Worm (Caenorhabditis elegans): ENCODE results near the gene nhr-91.

nhr-91 gene

ce11 chrX:15309138-15309537 is at the start of gene nhr-91:
nhr-91 (plus strand) TSS chrX:15309369.
- TF ChIP-seq sea-1 (GFP tag; conservative IDR thresholded peaks at IDR 0.05), result no peak

ce11 chrX:15259947-15260687 is 49.1 kb upstream of the nhr-91 start, which contains the start of gene F46F2.3:
F46F2.3 (minus strand) TSS chrX:15260287.
- TF ChIP-seq hmg-4 (GFP tag; optimal IDR thresholded peaks at IDR 0.05) (no peak), sea-1 (GFP tag; conservative IDR thresholded peaks at IDR 0.05) (no peak), hnd-1 (tag; optimal IDR thresholded peaks at IDR 0.05) (no peak), tbx-11 (GFP tag; IDR thresholded peaks at IDR 0.05) (no peak), pes-1 (GFP tag; IDR thresholded peaks at IDR 0.05) (no peak), ama-1 (optimal IDR thresholded peaks at IDR 0.05) (no peak), flt-1 (GFP tag; IDR thresholded peaks at IDR 0.05) (no peak), scrt-1 (GFP tag; IDR thresholded peaks at IDR 0.05) (no peak), tra-4 (tag; optimal IDR thresholded peaks at IDR 0.05) (no peak), tbx-37 (GFP tag; conservative IDR thresholded peaks at IDR 0.05) (no peak), B0310.2 (tag; optimal IDR thresholded peaks at IDR 0.05) (no peak)

ce11 chrX:15262423-15262822 is 46.7 kb upstream of the nhr-91 start, which contains the start of gene F46F2.5:
F46F2.5 (plus strand) TSS chrX:15262723.
- TF ChIP-seq hnd-1 (tag; optimal IDR thresholded peaks at IDR 0.05) (no peak), tbx-37 (GFP tag; conservative IDR thresholded peaks at IDR 0.05) (no peak), F13C5.2 (tag; optimal IDR thresholded peaks at IDR 0.05) (no peak), ceh-13 (GFP tag; optimal IDR thresholded peaks at IDR 0.05) (no peak), sea-1 (GFP tag; conservative IDR thresholded peaks at IDR 0.05) (no peak), ama-1 (optimal IDR thresholded peaks at IDR 0.05) (no peak), hmg-4 (GFP tag; optimal IDR thresholded peaks at IDR 0.05) (no peak), hmbx-1 (tag; optimal IDR thresholded peaks at IDR 0.05) (no peak), tra-4 (tag; optimal IDR thresholded peaks at IDR 0.05) (no peak), pes-1 (GFP tag; IDR thresholded peaks at IDR 0.05) (no peak), tbx-11 (GFP tag; IDR thresholded peaks at IDR 0.05) (no peak), flt-1 (GFP tag; IDR thresholded peaks at IDR 0.05) (no peak), B0310.2 (tag; optimal IDR thresholded peaks at IDR 0.05) (no peak), scrt-1 (GFP tag; IDR thresholded peaks at IDR 0.05) (no peak), ets-7 (tag; optimal IDR thresholded peaks at IDR 0.05) (no peak), aly-1 (tag; optimal IDR thresholded peaks at IDR 0.05) (no peak), ceh-36 (tag; optimal IDR thresholded peaks at IDR 0.05) (no peak)

ce11 chrX:15262875-15263274 is 46.3 kb upstream of the nhr-91 start:
- TF ChIP-seq hmg-4 (GFP tag; optimal IDR thresholded peaks at IDR 0.05), result no peak
- no peak for TF ChIP-seq scrt-1 (GFP tag; IDR thresholded peaks at IDR 0.05)
- no peak for TF ChIP-seq B0310.2 (tag; optimal IDR thresholded peaks at IDR 0.05)
- no peak for TF ChIP-seq F13C5.2 (tag; optimal IDR thresholded peaks at IDR 0.05)
- TF ChIP-seq tbx-37 (GFP tag; conservative IDR thresholded peaks at IDR 0.05), result no peak
- no peak for TF ChIP-seq hmbx-1 (tag; optimal IDR thresholded peaks at IDR 0.05)
- TF ChIP-seq hnd-1 (tag; optimal IDR thresholded peaks at IDR 0.05), result no peak
- no peak for TF ChIP-seq ets-7 (tag; optimal IDR thresholded peaks at IDR 0.05)
- TF ChIP-seq ama-1 (optimal IDR thresholded peaks at IDR 0.05), result no peak
- TF ChIP-seq ceh-13 (GFP tag; optimal IDR thresholded peaks at IDR 0.05), result no peak
- TF ChIP-seq ceh-36 (tag; optimal IDR thresholded peaks at IDR 0.05), result no peak
- TF ChIP-seq aly-1 (tag; optimal IDR thresholded peaks at IDR 0.05), result no peak
- no peak for TF ChIP-seq pes-1 (GFP tag; IDR thresholded peaks at IDR 0.05)
- no peak for TF ChIP-seq tbx-11 (GFP tag; IDR thresholded peaks at IDR 0.05)
- no peak for TF ChIP-seq sea-1 (GFP tag; conservative IDR thresholded peaks at IDR 0.05)
- TF ChIP-seq tra-4 (tag; optimal IDR thresholded peaks at IDR 0.05), result no peak
- no peak for TF ChIP-seq flt-1 (GFP tag; IDR thresholded peaks at IDR 0.05)

ce11 chrX:15264149-15264548 is 45.0 kb upstream of the nhr-91 start:
- no peak for TF ChIP-seq hmbx-1 (tag; optimal IDR thresholded peaks at IDR 0.05)
- TF ChIP-seq hmg-4 (GFP tag; optimal IDR thresholded peaks at IDR 0.05), result no peak
- TF ChIP-seq scrt-1 (GFP tag; IDR thresholded peaks at IDR 0.05), result no peak
- no peak for TF ChIP-seq ceh-13 (GFP tag; optimal IDR thresholded peaks at IDR 0.05)
- TF ChIP-seq tbx-37 (GFP tag; conservative IDR thresholded peaks at IDR 0.05), result no peak
- no peak for TF ChIP-seq ets-7 (tag; optimal IDR thresholded peaks at IDR 0.05)
- TF ChIP-seq hnd-1 (tag; optimal IDR thresholded peaks at IDR 0.05), result no peak
- TF ChIP-seq sea-1 (GFP tag; conservative IDR thresholded peaks at IDR 0.05), result no peak
- TF ChIP-seq flt-1 (GFP tag; IDR thresholded peaks at IDR 0.05), result no peak
- no peak for TF ChIP-seq tra-4 (tag; optimal IDR thresholded peaks at IDR 0.05)
- no peak for TF ChIP-seq F13C5.2 (tag; optimal IDR thresholded peaks at IDR 0.05)
- no peak for TF ChIP-seq B0310.2 (tag; optimal IDR thresholded peaks at IDR 0.05)
- no peak for TF ChIP-seq ceh-36 (tag; optimal IDR thresholded peaks at IDR 0.05)
- no peak for TF ChIP-seq aly-1 (tag; optimal IDR thresholded peaks at IDR 0.05)
- no peak for TF ChIP-seq pes-1 (GFP tag; IDR thresholded peaks at IDR 0.05)
- TF ChIP-seq ama-1 (optimal IDR thresholded peaks at IDR 0.05), result no peak

- no peak for TF ChIP-seq ama-1 (optimal IDR thresholded peaks at IDR 0.05)
- TF ChIP-seq ets-7 (tag; optimal IDR thresholded peaks at IDR 0.05), result peak; percentile 55
Measured at ce11 chrX:15264593-15264992, 44.6 kb upstream of the nhr-91 start.

- TF ChIP-seq flt-1 (GFP tag; IDR thresholded peaks at IDR 0.05) (no peak), aly-1 (tag; optimal IDR thresholded peaks at IDR 0.05) (no peak), tra-4 (tag; optimal IDR thresholded peaks at IDR 0.05) (no peak), pes-1 (GFP tag; IDR thresholded peaks at IDR 0.05) (no peak)
Measured at ce11 chrX:15268461-15268860, 40.7 kb upstream of the nhr-91 start.

- no peak for TF ChIP-seq hmg-4 (GFP tag; optimal IDR thresholded peaks at IDR 0.05)
- TF ChIP-seq pes-1 (GFP tag; IDR thresholded peaks at IDR 0.05), result no peak
- no peak for TF ChIP-seq sea-1 (GFP tag; conservative IDR thresholded peaks at IDR 0.05)
- TF ChIP-seq ceh-13 (GFP tag; optimal IDR thresholded peaks at IDR 0.05), result no peak
- no peak for TF ChIP-seq F13C5.2 (tag; optimal IDR thresholded peaks at IDR 0.05)
- no peak for TF ChIP-seq tbx-37 (GFP tag; conservative IDR thresholded peaks at IDR 0.05)
- TF ChIP-seq tbx-11 (GFP tag; IDR thresholded peaks at IDR 0.05), result no peak
- no peak for TF ChIP-seq tra-4 (tag; optimal IDR thresholded peaks at IDR 0.05)
Measured at ce11 chrX:15270656-15271055, 38.5 kb upstream of the nhr-91 start.

Measured in whole organism, early embryonic.